Worm (Caenorhabditis elegans): ENCODE measurements around the gene srg-22.

srg-22 gene

DNA sequence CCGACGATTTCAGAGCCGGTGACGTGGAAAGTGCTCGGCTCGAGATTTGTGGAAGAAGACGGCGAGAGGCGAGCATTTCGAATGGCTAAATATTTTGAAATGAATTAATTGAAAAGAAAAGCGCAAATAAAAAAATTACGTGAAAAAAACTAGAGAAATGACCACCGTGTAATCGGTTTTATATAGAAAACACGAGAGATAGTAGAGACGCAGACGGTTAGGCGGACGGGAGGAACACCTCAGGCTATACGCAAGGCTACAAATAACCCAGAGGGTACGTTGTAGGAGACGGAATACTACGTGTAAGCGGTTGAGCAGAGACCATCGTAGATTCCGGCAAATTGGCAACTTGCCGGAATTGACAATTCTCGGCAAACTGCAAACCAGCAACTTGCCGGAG lies 17.9 kb upstream of the srg-22 start, which contains the start of gene Y25C1A.13:
Gene Y25C1A.13 (minus strand): TSS at position 101 of the 400 bp plus-strand sequence.
- peak; percentile 40 for TF ChIP-seq lin-14 (GFP tag; optimal IDR thresholded peaks at IDR 0.05)
- no peak for TF ChIP-seq ces-1 (GFP tag; optimal IDR thresholded peaks at IDR 0.05)
- no peak for TF ChIP-seq fos-1 (tag; optimal IDR thresholded peaks at IDR 0.05)
- TF ChIP-seq ceh-82 (tag; optimal IDR thresholded peaks at IDR 0.05) = no peak
- TF ChIP-seq nhr-237 (tag; optimal IDR thresholded peaks at IDR 0.05) = no peak

DNA sequence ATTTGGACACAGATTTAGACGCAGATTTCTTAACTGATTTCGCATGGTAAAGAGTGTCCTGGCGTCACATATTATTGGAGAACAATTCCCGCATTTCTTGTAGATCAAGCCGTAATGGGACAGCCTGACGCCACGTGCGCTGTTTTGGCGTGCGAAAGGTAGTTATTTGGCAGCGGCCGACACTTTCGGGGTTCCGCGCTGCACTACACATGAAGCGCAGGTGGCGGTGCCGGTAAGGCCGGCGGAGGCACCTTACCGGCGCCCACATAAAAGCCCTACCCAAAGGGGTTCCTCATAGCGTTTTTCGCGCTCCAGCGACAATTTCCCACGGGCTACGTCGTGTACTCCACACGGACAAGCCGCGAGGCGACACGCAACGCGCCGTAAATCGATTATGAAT lies 16.8 kb upstream of the srg-22 start:
- TF ChIP-seq alr-1 (tag; optimal IDR thresholded peaks at IDR 0.05; ENCODE audit: borderline replicate concordance) = no peak
- TF ChIP-seq unc-62 (GFP tag; optimal IDR thresholded peaks at IDR 0.05) = no peak
- TF ChIP-seq pax-3 (tag; optimal IDR thresholded peaks at IDR 0.05) = no peak
- no peak for TF ChIP-seq fkh-8 (tag; optimal IDR thresholded peaks at IDR 0.05)
- TF ChIP-seq nhr-84 (tag; optimal IDR thresholded peaks at IDR 0.05) = no peak
- TF ChIP-seq tlp-1 (tag; optimal IDR thresholded peaks at IDR 0.05) = no peak
- no peak for TF ChIP-seq snu-23 (GFP tag; optimal IDR thresholded peaks at IDR 0.05)
- TF ChIP-seq mab-9 (GFP tag; IDR thresholded peaks at IDR 0.05) = no peak

DNA sequence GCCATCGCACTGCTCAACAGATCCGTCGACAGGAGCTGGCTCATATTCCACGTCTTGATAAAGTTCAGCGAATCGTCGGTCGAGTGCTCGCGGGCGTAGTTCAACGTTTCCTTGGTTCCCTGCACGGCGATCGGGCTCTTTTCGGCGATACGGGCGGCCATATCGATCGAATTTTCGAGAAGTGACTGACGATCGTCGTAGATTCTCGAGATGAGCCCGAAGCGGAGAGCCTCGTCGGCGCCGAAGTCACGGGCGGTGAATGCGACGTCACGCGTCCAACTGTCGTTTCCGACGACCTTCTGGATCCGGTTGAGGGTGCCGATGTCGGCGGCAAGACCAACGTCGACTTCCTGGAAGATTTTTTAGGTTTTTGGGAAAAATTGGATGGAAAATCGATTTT lies 16.3 kb upstream of the srg-22 start:
- no peak for TF ChIP-seq grh-1 (GFP tag; IDR thresholded peaks at IDR 0.05)
- TF ChIP-seq efl-3 (GFP tag; optimal IDR thresholded peaks at IDR 0.05) = no peak
- no peak for TF ChIP-seq pag-3 (tag; optimal IDR thresholded peaks at IDR 0.05; ENCODE audit: borderline replicate concordance, insufficient read depth)
- no peak for TF ChIP-seq mep-1 (tag; optimal IDR thresholded peaks at IDR 0.05)
- TF ChIP-seq nhr-12 (tag; optimal IDR thresholded peaks at IDR 0.05) = no peak
- TF ChIP-seq Y116A8C.19 (tag; optimal IDR thresholded peaks at IDR 0.05; ENCODE audit: borderline replicate concordance) = no peak
- TF ChIP-seq nhr-28 (tag; optimal IDR thresholded peaks at IDR 0.05) = no peak
- TF ChIP-seq lin-14 (GFP tag; optimal IDR thresholded peaks at IDR 0.05) = no peak
- no peak for TF ChIP-seq nhr-237 (tag; optimal IDR thresholded peaks at IDR 0.05)
- no peak for TF ChIP-seq mdl-1 (tag; optimal IDR thresholded peaks at IDR 0.05)
- TF ChIP-seq mab-9 (GFP tag; IDR thresholded peaks at IDR 0.05) = no peak
- TF ChIP-seq C34B4.2 (tag; optimal IDR thresholded peaks at IDR 0.05) = no peak
- no peak for TF ChIP-seq blmp-1 (tag; optimal IDR thresholded peaks at IDR 0.05)
- no peak for TF ChIP-seq ztf-4 (tag; optimal IDR thresholded peaks at IDR 0.05)
- TF ChIP-seq nhr-71 (tag; optimal IDR thresholded peaks at IDR 0.05) = no peak
- TF ChIP-seq lin-35 (GFP tag; optimal IDR thresholded peaks at IDR 0.05) = no peak
- no peak for TF ChIP-seq unc-98 (GFP tag; IDR thresholded peaks at IDR 0.05)
- no peak for TF ChIP-seq ceh-88 (GFP tag; IDR thresholded peaks at IDR 0.05)
- no peak for TF ChIP-seq unc-62 (GFP tag; optimal IDR thresholded peaks at IDR 0.05)
- no peak for TF ChIP-seq efl-1 (optimal IDR thresholded peaks at IDR 0.05)
- no peak for TF ChIP-seq efl-1 (GFP tag; optimal IDR thresholded peaks at IDR 0.05 in 1 of 2)

DNA sequence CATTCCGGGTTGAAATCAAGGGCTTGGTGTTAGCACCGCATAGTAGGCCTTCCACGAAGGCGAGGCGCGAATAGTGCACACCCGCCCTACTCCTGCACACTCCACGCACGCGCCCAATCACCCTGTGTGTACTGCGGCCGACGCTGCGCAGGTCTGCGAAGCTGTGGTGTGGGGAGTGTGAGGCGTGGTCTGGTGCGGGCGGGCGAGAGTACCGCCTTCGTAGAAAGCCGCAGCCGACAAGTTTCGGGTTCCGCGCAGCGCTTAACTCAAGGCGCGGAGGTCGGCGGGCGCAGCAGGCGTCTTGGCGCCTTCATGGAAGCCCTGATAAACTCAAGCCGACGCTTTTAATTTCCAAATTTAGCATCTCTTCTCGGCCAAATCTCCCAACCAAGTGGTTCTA lies 14.8 kb upstream of the srg-22 start:
- TF ChIP-seq mep-1 (tag; optimal IDR thresholded peaks at IDR 0.05) = no peak
- TF ChIP-seq unc-30 (tag; optimal IDR thresholded peaks at IDR 0.05) = no peak
- no peak for TF ChIP-seq C04F5.9 (tag; optimal IDR thresholded peaks at IDR 0.05)
- no peak for TF ChIP-seq isw-1 (GFP tag; IDR thresholded peaks at IDR 0.05)
- no peak for TF ChIP-seq ceh-90 (tag; optimal IDR thresholded peaks at IDR 0.05)
- no peak for TF ChIP-seq mdl-1 (tag; optimal IDR thresholded peaks at IDR 0.05)
- TF ChIP-seq ceh-8 (GFP tag; optimal IDR thresholded peaks at IDR 0.05) = no peak
- no peak for TF ChIP-seq sox-4 (tag; optimal IDR thresholded peaks at IDR 0.05)
- no peak for TF ChIP-seq ama-1 (optimal IDR thresholded peaks at IDR 0.05)
- TF ChIP-seq unc-62 (GFP tag; optimal IDR thresholded peaks at IDR 0.05) = no peak
- no peak for TF ChIP-seq nhr-237 (tag; optimal IDR thresholded peaks at IDR 0.05)
- no peak for TF ChIP-seq sptf-1 (tag; optimal IDR thresholded peaks at IDR 0.05)
- no peak for TF ChIP-seq nhr-90 (tag; optimal IDR thresholded peaks at IDR 0.05; ENCODE audit: poor library complexity)
- TF ChIP-seq lir-3 (tag; optimal IDR thresholded peaks at IDR 0.05; ENCODE audit: poor library complexity) = no peak
- no peak for TF ChIP-seq unc-98 (GFP tag; IDR thresholded peaks at IDR 0.05)
- TF ChIP-seq irx-1 (tag; optimal IDR thresholded peaks at IDR 0.05) = no peak
- no peak for TF ChIP-seq lin-13 (GFP tag; optimal IDR thresholded peaks at IDR 0.05)
- no peak for TF ChIP-seq snu-23 (GFP tag; optimal IDR thresholded peaks at IDR 0.05)
- no peak for TF ChIP-seq fkh-10 (GFP tag; optimal IDR thresholded peaks at IDR 0.05)
- TF ChIP-seq pag-3 (tag; optimal IDR thresholded peaks at IDR 0.05; ENCODE audit: borderline replicate concordance, insufficient read depth) = no peak
